Worm (Caenorhabditis elegans) whole organism, L1 larva: ENCODE results near the gene rack-1.

ENCODE experiments used
- aha-1 ChIP-seq: fragments of 150-350 bp; optimal IDR thresholded peaks from 2 replicates; lab custom pipeline; 2014; ENCODE audit warnings: missing biosample characterization, missing genetic modification characterization
- aly-2 ChIP-seq: fragments of 150-350 bp; optimal IDR thresholded peaks from 2 replicates; lab custom pipeline; 2014; ENCODE audit warnings: missing biosample characterization, missing genetic modification characterization
- blmp-1 ChIP-seq: fragments of 150-350 bp; optimal IDR thresholded peaks from 2 replicates; lab custom pipeline; 2014; ENCODE audit warnings: missing biosample characterization, missing genetic modification characterization
- ceh-63 ChIP-seq: fragments of 200-800 bp; sonication (Bioruptor generic); optimal IDR thresholded peaks from 2 replicates; lab custom pipeline; 2018; ENCODE audit warnings: mild to moderate bottlenecking, missing genetic modification characterization, missing compliant biosample characterization
- ceh-8 ChIP-seq: fragments of 200-800 bp; sonication (Bioruptor generic); optimal IDR thresholded peaks from 2 replicates; lab custom pipeline; 2018; ENCODE audit warnings: mild to moderate bottlenecking, missing genetic modification characterization, moderate library complexity, missing compliant biosample characterization
- ceh-82 ChIP-seq, 3 experiments: fragments of 150-350 bp in 1 of 3; sonication (generic microtip) in 2 of 3; optimal IDR thresholded peaks; 2 replicates each; lab custom pipeline; 2014 to 2017; ENCODE audit warnings: missing biosample characterization in 3 of 3, missing genetic modification characterization in 3 of 3
- ces-1 ChIP-seq: fragments of 150-350 bp; optimal IDR thresholded peaks from 2 replicates; lab custom pipeline; 2014; ENCODE audit warnings: missing biosample characterization, missing genetic modification reagents, missing genetic modification characterization
- dpl-1 ChIP-seq, 3 experiments: fragments of 150-350 bp in 2 of 3; sonication (generic microtip) in 1 of 3; optimal IDR thresholded peaks; 2 replicates each; lab custom pipeline; 2014 to 2017; ENCODE audit warnings: missing biosample characterization in 3 of 3, missing genetic modification characterization in 3 of 3, missing genetic modification reagents in 3 of 3
- efl-1 ChIP-seq, 4 experiments: fragments of 150-350 bp; optimal IDR thresholded peaks in 3 of 4; peaks in 1 of 4; 1 replicate in 1 of 4; 2 replicates in 3 of 4; lab custom pipeline; 2014; ENCODE audit warnings: missing biosample characterization in 2 of 4, missing genetic modification characterization in 2 of 4, missing genetic modification reagents in 2 of 4
- egl-27 ChIP-seq, 2 experiments: fragments of 150-350 bp in 1 of 2; sonication (generic microtip); optimal IDR thresholded peaks; 3 replicates each; lab custom pipeline; 2017 to 2018; ENCODE audit warnings: missing biosample characterization in 2 of 2, missing genetic modification characterization in 2 of 2, missing genetic modification reagents in 2 of 2
- elt-2 ChIP-seq: sonication (generic microtip); optimal IDR thresholded peaks from 2 replicates; lab custom pipeline; 2016; ENCODE audit warnings: missing genetic modification characterization, mild to moderate bottlenecking, inconsistent platforms, missing compliant biosample characterization, missing genetic modification reagents
- fkh-10 ChIP-seq: sonication (generic microtip); optimal IDR thresholded peaks from 2 replicates; lab custom pipeline; 2017; ENCODE audit warnings: missing biosample characterization, missing genetic modification reagents, missing genetic modification characterization
- fkh-4 ChIP-seq: sonication (generic microtip); optimal IDR thresholded peaks from 2 replicates; lab custom pipeline; 2016; ENCODE audit warnings: missing compliant biosample characterization, missing genetic modification characterization, borderline replicate concordance
- fkh-8 ChIP-seq: sonication (generic microtip); optimal IDR thresholded peaks from 2 replicates; lab custom pipeline; 2016; ENCODE audit warnings: mild to moderate bottlenecking, missing genetic modification characterization, missing compliant biosample characterization
- fos-1 ChIP-seq: fragments of 150-350 bp; optimal IDR thresholded peaks from 2 replicates; lab custom pipeline; 2014; ENCODE audit warnings: missing biosample characterization, missing genetic modification characterization
- hlh-17 ChIP-seq: fragments of 200-800 bp; sonication (Bioruptor generic); optimal IDR thresholded peaks from 2 replicates; lab custom pipeline; 2018; ENCODE audit warnings: missing genetic modification characterization, mild to moderate bottlenecking, missing compliant biosample characterization, moderate library complexity, borderline replicate concordance
- jun-1 ChIP-seq: fragments of 150-350 bp; optimal IDR thresholded peaks from 2 replicates; lab custom pipeline; 2014; ENCODE audit warnings: missing biosample characterization, missing genetic modification reagents, missing genetic modification characterization
- lin-14 ChIP-seq: fragments of 200-800 bp; sonication (Bioruptor generic); optimal IDR thresholded peaks from 2 replicates; lab custom pipeline; 2018; ENCODE audit warnings: mild to moderate bottlenecking, missing genetic modification characterization, moderate library complexity, missing compliant biosample characterization
- lsy-2 ChIP-seq, 2 experiments: fragments of 150-350 bp; optimal IDR thresholded peaks; 2 replicates each; lab custom pipeline; 2014; ENCODE audit warnings: missing biosample characterization in 2 of 2, missing genetic modification characterization in 2 of 2
- nhr-11 ChIP-seq: fragments of 150-350 bp; optimal IDR thresholded peaks from 2 replicates; lab custom pipeline; 2014; ENCODE audit warnings: missing biosample characterization, missing genetic modification characterization
- nhr-20 ChIP-seq: sonication (generic microtip); optimal IDR thresholded peaks from 2 replicates; lab custom pipeline; 2016; ENCODE audit warnings: mild to moderate bottlenecking, missing genetic modification characterization, missing compliant biosample characterization
- nhr-71 ChIP-seq: sonication (generic microtip); optimal IDR thresholded peaks from 2 replicates; lab custom pipeline; 2016; ENCODE audit warnings: mild to moderate bottlenecking, missing genetic modification characterization, moderate library complexity, missing compliant biosample characterization
- nhr-76 ChIP-seq: sonication (generic microtip); optimal IDR thresholded peaks from 2 replicates; lab custom pipeline; 2017; ENCODE audit warnings: missing biosample characterization, missing genetic modification characterization
- nhr-84 ChIP-seq: sonication (generic microtip); optimal IDR thresholded peaks from 2 replicates; lab custom pipeline; 2017; ENCODE audit warnings: missing biosample characterization, missing genetic modification characterization
- nhr-90 ChIP-seq: sonication (generic microtip); optimal IDR thresholded peaks from 2 replicates; lab custom pipeline; 2016; ENCODE audit warnings: mild to moderate bottlenecking, missing genetic modification characterization, missing compliant biosample characterization; ENCODE audit not compliant: poor library complexity
- skn-1 ChIP-seq: fragments of 150-350 bp; optimal IDR thresholded peaks from 2 replicates; lab custom pipeline; 2014; ENCODE audit warnings: missing biosample characterization, missing genetic modification characterization
- snpc-4 ChIP-seq: fragments of 150-350 bp; optimal IDR thresholded peaks from 2 replicates; lab custom pipeline; 2014; ENCODE audit warnings: missing biosample characterization, missing genetic modification characterization
- snu-23 ChIP-seq: sonication (generic microtip); optimal IDR thresholded peaks from 2 replicates; lab custom pipeline; 2016; ENCODE audit warnings: missing genetic modification characterization, missing compliant biosample characterization
- sox-4 ChIP-seq: sonication (generic microtip); optimal IDR thresholded peaks from 2 replicates; lab custom pipeline; 2016; ENCODE audit warnings: missing genetic modification characterization, missing compliant biosample characterization
- sup-37 ChIP-seq: fragments of 200-800 bp; sonication (Bioruptor generic); optimal IDR thresholded peaks from 2 replicates; lab custom pipeline; 2018; ENCODE audit warnings: mild to moderate bottlenecking, missing genetic modification characterization, missing compliant biosample characterization
- swsn-7 ChIP-seq: sonication (generic microtip); optimal IDR thresholded peaks from 2 replicates; lab custom pipeline; 2016; ENCODE audit warnings: missing genetic modification characterization, missing compliant biosample characterization
- unc-130 ChIP-seq: fragments of 150-350 bp; optimal IDR thresholded peaks from 2 replicates; lab custom pipeline; 2017; ENCODE audit warnings: missing biosample characterization, missing genetic modification characterization, inconsistent platforms
- unc-30 ChIP-seq: sonication (generic microtip); optimal IDR thresholded peaks from 2 replicates; lab custom pipeline; 2017; ENCODE audit warnings: missing biosample characterization, missing genetic modification characterization
- unc-98 ChIP-seq: fragments of 200-800 bp; sonication (Bioruptor generic); IDR thresholded peaks from 2 replicates; pipeline ENCODE4 v1.3.6; 2022; ENCODE audit warnings: missing genetic modification characterization, missing compliant biosample characterization
- vab-15 ChIP-seq: sonication (generic microtip); optimal IDR thresholded peaks from 2 replicates; lab custom pipeline; 2017; ENCODE audit warnings: missing genotype, mild to moderate bottlenecking, missing genetic modification characterization, missing compliant biosample characterization
- xbp-1 ChIP-seq: sonication (generic microtip); optimal IDR thresholded peaks from 2 replicates; lab custom pipeline; 2016; ENCODE audit warnings: missing genetic modification characterization, missing compliant biosample characterization
- zag-1 ChIP-seq: fragments of 150-350 bp; optimal IDR thresholded peaks from 2 replicates; lab custom pipeline; 2014; ENCODE audit warnings: missing biosample characterization, missing genetic modification characterization
- ztf-11 ChIP-seq, 2 experiments: sonication (generic microtip); optimal IDR thresholded peaks; 2 replicates each; lab custom pipeline; 2016 to 2017; ENCODE audit warnings: missing genetic modification characterization in 2 of 2, missing biosample characterization in 1 of 2, missing compliant biosample characterization in 1 of 2

rack-1 gene

ce11 chrIV:10164086-10164485, 12.4 kb upstream of the rack-1 start:
- TF ChIP-seq blmp-1: no peak
- no peak for TF ChIP-seq snu-23 (GFP tag; lab: Kevin White, UChicago)
- TF ChIP-seq xbp-1: no peak
- no peak for TF ChIP-seq fkh-8 (tag; lab: Kevin White, UChicago)
- TF ChIP-seq jun-1 (tag; lab: Kevin White, UChicago): no peak
- no peak for TF ChIP-seq aha-1 (tag; lab: Kevin White, UChicago)
- no peak for TF ChIP-seq swsn-7 (tag; lab: Kevin White, UChicago)
- TF ChIP-seq unc-98 (GFP tag; lab: Robert Waterston, UW): no peak
- no peak for TF ChIP-seq snpc-4
- TF ChIP-seq vab-15: no peak
- TF ChIP-seq ceh-82 (tag; optimal IDR thresholded peaks at IDR 0.05; lab: Kevin White, UChicago): no peak
- no peak for TF ChIP-seq nhr-90 (tag; lab: Kevin White, UChicago)
- no peak for TF ChIP-seq dpl-1 (GFP tag; optimal IDR thresholded peaks at IDR 0.05; lab: Kevin White, UChicago)
- no peak for TF ChIP-seq unc-130 (tag; lab: Kevin White, UChicago)

DNA sequence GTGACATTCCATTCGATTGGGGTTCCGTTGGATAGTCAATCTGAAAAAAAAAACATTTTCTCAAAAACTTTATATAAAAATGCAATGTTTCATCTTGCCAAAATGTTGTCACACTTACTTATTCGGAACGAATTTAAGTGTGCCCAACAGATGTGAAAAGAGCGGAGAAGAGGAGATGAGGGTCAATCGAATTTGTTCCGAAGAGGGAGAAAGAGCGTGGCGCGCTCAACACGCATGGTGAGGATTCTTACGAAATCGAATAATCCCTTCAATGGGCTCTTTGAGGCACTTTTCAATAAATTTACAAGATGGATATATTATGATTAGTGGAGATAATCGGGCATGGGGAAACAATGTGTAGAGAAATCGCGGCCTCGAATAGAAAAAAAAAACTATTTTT, 5.7 kb upstream of the rack-1 start:
- TF ChIP-seq efl-1 (optimal IDR thresholded peaks at IDR 0.05; lab: Kevin White, UChicago): no peak
- TF ChIP-seq efl-1 (GFP tag; optimal IDR thresholded peaks at IDR 0.05 in 1 of 2; lab: Kevin White, UChicago): no peak
- no peak for TF ChIP-seq nhr-20 (tag; lab: Kevin White, UChicago)
- TF ChIP-seq nhr-71 (tag; lab: Kevin White, UChicago): peak; percentile 21
- TF ChIP-seq nhr-84 (tag; lab: Kevin White, UChicago): no peak
- TF ChIP-seq lin-14 (GFP tag; lab: Kevin White, UChicago): peak; percentile 84
- peak; percentile 92 for TF ChIP-seq fkh-10 (GFP tag; lab: Kevin White, UChicago)
- TF ChIP-seq nhr-76 (tag; lab: Kevin White, UChicago): no peak
- TF ChIP-seq lsy-2 (tag; optimal IDR thresholded peaks at IDR 0.05; lab: Kevin White, UChicago): no peak
- TF ChIP-seq fkh-8 (tag; lab: Kevin White, UChicago): no peak
- TF ChIP-seq ztf-11 (tag; optimal IDR thresholded peaks at IDR 0.05; lab: Kevin White, UChicago): no peak
- no peak for TF ChIP-seq sox-4 (tag; lab: Kevin White, UChicago)
- peak; percentile 38 for TF ChIP-seq ces-1 (GFP tag; lab: Kevin White, UChicago)
- TF ChIP-seq aly-2 (tag; lab: Kevin White, UChicago): no peak

DNA sequence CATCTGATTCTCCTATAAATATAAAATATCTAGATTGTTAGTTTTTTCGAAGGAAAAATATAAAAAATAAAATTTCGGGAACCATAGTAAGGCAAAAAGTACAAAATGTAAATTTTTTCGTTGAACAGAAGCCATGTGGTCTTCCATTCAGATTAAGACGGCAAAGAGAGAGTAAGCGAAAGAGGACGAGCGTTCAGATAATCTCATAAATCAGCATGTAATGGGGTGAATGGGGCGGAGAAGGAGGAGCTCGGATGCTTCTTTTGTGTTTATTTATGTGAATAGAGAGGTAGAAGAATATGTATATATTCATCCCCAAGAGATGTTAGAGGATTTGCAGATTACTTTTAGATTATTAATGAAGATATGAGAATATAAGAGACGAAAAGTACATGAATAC, 2.2 kb upstream of the rack-1 start, which contains the start of gene pxf-1:
Gene pxf-1, minus strand, starts transcription at position 14 of the 400 bp plus-strand sequence.
- TF ChIP-seq ceh-8 (no peak), hlh-17 (GFP tag; lab: Kevin White, UChicago) (no peak), swsn-7 (tag; lab: Kevin White, UChicago) (no peak), ceh-63 (no peak), elt-2 (tag; lab: Kevin White, UChicago) (no peak), sup-37 (no peak), zag-1 (tag; lab: Kevin White, UChicago) (no peak), xbp-1 (no peak), egl-27 (tag; optimal IDR thresholded peaks at IDR 0.05; lab: Kevin White, UChicago) (no peak), efl-1 (optimal IDR thresholded peaks at IDR 0.05; lab: Kevin White, UChicago) (no peak), efl-1 (GFP tag; optimal IDR thresholded peaks at IDR 0.05 in 1 of 2; lab: Kevin White, UChicago) (no peak), nhr-11 (no peak), unc-30 (tag; lab: Kevin White, UChicago) (no peak), fkh-8 (tag; lab: Kevin White, UChicago) (no peak), snu-23 (GFP tag; lab: Kevin White, UChicago) (no peak), fkh-4 (tag; lab: Kevin White, UChicago) (no peak), unc-130 (tag; lab: Kevin White, UChicago) (no peak), skn-1 (tag; lab: Kevin White, UChicago) (no peak), snpc-4 (no peak), fos-1 (no peak)
